Worm (Caenorhabditis elegans) whole organism, L4 larva: ENCODE measurements around the gene T09A5.14.
A peak's percentile ranks its signal among the peaks of the same experiment; 100 is the strongest.

Source experiments
- D1046.2 ChIP-seq: fragments of 200-800 bp; sonication (Bioruptor generic); IDR thresholded peaks from 2 replicates; pipeline ENCODE4 v1.3.6; 2022; ENCODE audit warnings: missing genetic modification characterization, missing compliant biosample characterization
- F26F4.8 ChIP-seq: fragments of 200-800 bp; sonication (Bioruptor generic); conservative IDR thresholded peaks from 2 replicates; pipeline ENCODE4 v1.3.6; 2022; ENCODE audit warnings: missing genetic modification characterization, missing compliant biosample characterization
- F37D6.2 ChIP-seq: sonication (generic microtip); optimal IDR thresholded peaks from 2 replicates; lab custom pipeline; 2016; ENCODE audit warnings: mild to moderate bottlenecking, missing genetic modification characterization, missing compliant biosample characterization
- T26A8.4 ChIP-seq: fragments of 200-800 bp; sonication (Bioruptor generic); IDR thresholded peaks from 2 replicates; pipeline ENCODE4 v1.3.6; 2022; ENCODE audit warnings: missing genetic modification characterization, missing compliant biosample characterization
- Y105C5A.15 ChIP-seq: fragments of 200-800 bp; sonication (Bioruptor generic); IDR thresholded peaks from 2 replicates; pipeline ENCODE4 v1.3.6; 2022; ENCODE audit warnings: missing genetic modification characterization, missing compliant biosample characterization
- Y75B8A.6 ChIP-seq: fragments of 200-800 bp; sonication (Bioruptor generic); IDR thresholded peaks from 2 replicates; pipeline ENCODE4 v1.3.6; 2022; ENCODE audit warnings: missing genetic modification reagents, missing genetic modification characterization, missing compliant biosample characterization
- ZK546.5 ChIP-seq, 2 experiments: sonication (generic microtip); optimal IDR thresholded peaks; 2 replicates each; lab custom pipeline; 2017; ENCODE audit warnings: missing biosample characterization in 2 of 2, missing genetic modification characterization in 2 of 2
- aha-1 ChIP-seq: fragments of 150-350 bp; peaks from one replicate; lab custom pipeline; 2014; ENCODE audit warnings: missing biosample characterization, missing genetic modification characterization
- ama-1 ChIP-seq: fragments of 150-350 bp; optimal IDR thresholded peaks from 2 replicates; lab custom pipeline; 2014; ENCODE audit warnings: inconsistent platforms, mixed read lengths
- arid-1 ChIP-seq: fragments of 200-800 bp; sonication (Bioruptor generic); conservative IDR thresholded peaks from 2 replicates; pipeline ENCODE4 v1.3.6; 2022; ENCODE audit warnings: missing genetic modification reagents, missing genetic modification characterization, missing compliant biosample characterization
- attf-4 ChIP-seq: sonication (generic microtip); optimal IDR thresholded peaks from 3 replicates; lab custom pipeline; 2017; ENCODE audit warnings: missing biosample characterization, missing genetic modification characterization
- ceh-32 ChIP-seq: sonication (generic microtip); optimal IDR thresholded peaks from 2 replicates; lab custom pipeline; 2016; ENCODE audit warnings: mild to moderate bottlenecking, missing genetic modification characterization, missing compliant biosample characterization; ENCODE audit not compliant: poor library complexity
- cey-2 ChIP-seq: sonication (generic microtip); optimal IDR thresholded peaks from 3 replicates; lab custom pipeline; 2017; ENCODE audit warnings: missing genetic modification characterization, mild to moderate bottlenecking, missing compliant biosample characterization, antibody characterized with exemption, borderline replicate concordance; ENCODE audit not compliant: insufficient read depth
- daf-19 ChIP-seq: fragments of 200-800 bp; sonication (Bioruptor generic); conservative IDR thresholded peaks from 2 replicates; pipeline ENCODE4 v1.3.6; 2022; ENCODE audit warnings: missing genetic modification characterization, missing compliant biosample characterization
- dmd-8 ChIP-seq: fragments of 200-800 bp; sonication (Bioruptor generic); IDR thresholded peaks from 2 replicates; pipeline ENCODE4 v1.3.6; 2022; ENCODE audit warnings: missing genetic modification characterization, missing compliant biosample characterization
- dmd-9 ChIP-seq: fragments of 200-800 bp; sonication (Bioruptor generic); IDR thresholded peaks from 2 replicates; pipeline ENCODE4 v1.3.6; 2022; ENCODE audit warnings: missing genetic modification reagents, missing genetic modification characterization, missing compliant biosample characterization
- hif-1 ChIP-seq, 2 experiments: sonication (generic microtip); optimal IDR thresholded peaks; 2 replicates each; lab custom pipeline; 2016 to 2017; ENCODE audit warnings: missing compliant biosample characterization in 2 of 2, missing genetic modification characterization in 2 of 2, missing genetic modification reagents in 2 of 2, missing genotype in 2 of 2, mild to moderate bottlenecking in 1 of 2
- hlh-11 ChIP-seq: fragments of 200-800 bp; sonication (Bioruptor generic); optimal IDR thresholded peaks from 2 replicates; lab custom pipeline; 2018; ENCODE audit warnings: mild to moderate bottlenecking, missing genetic modification characterization, missing compliant biosample characterization
- hlh-30 ChIP-seq: sonication (generic microtip); optimal IDR thresholded peaks from 2 replicates; lab custom pipeline; 2017; ENCODE audit warnings: antibody characterized with exemption, mild to moderate bottlenecking, missing genetic modification characterization, missing compliant biosample characterization; ENCODE audit not compliant: insufficient read depth
- hmg-1.1 ChIP-seq: fragments of 200-800 bp; sonication (Bioruptor generic); IDR thresholded peaks from 2 replicates; pipeline ENCODE4 v1.3.6; 2022; ENCODE audit warnings: missing genetic modification reagents, missing genetic modification characterization, missing compliant biosample characterization
- jun-1 ChIP-seq: fragments of 150-350 bp; optimal IDR thresholded peaks from 2 replicates; lab custom pipeline; 2014; ENCODE audit warnings: missing biosample characterization, missing genetic modification reagents, missing genetic modification characterization
- lin-13 ChIP-seq: fragments of 150-350 bp; optimal IDR thresholded peaks from 2 replicates; lab custom pipeline; 2014; ENCODE audit warnings: missing biosample characterization, missing genetic modification reagents, missing genetic modification characterization
- lin-29 ChIP-seq: fragments of 200-800 bp; sonication (Bioruptor generic); IDR thresholded peaks from 2 replicates; pipeline ENCODE4 v1.3.6; 2022; ENCODE audit warnings: missing genetic modification reagents, missing genetic modification characterization, missing compliant biosample characterization
- lsy-2 ChIP-seq, 2 experiments: fragments of 150-350 bp in 1 of 2; sonication (generic microtip) in 1 of 2; optimal IDR thresholded peaks; 2 replicates each; lab custom pipeline; 2014 to 2017; ENCODE audit warnings: missing biosample characterization in 2 of 2, missing genetic modification characterization in 2 of 2
- madf-9 ChIP-seq: fragments of 200-800 bp; sonication (Bioruptor generic); conservative IDR thresholded peaks from 2 replicates; pipeline ENCODE4 v1.3.6; 2022; ENCODE audit warnings: missing genetic modification reagents, missing genetic modification characterization, missing compliant biosample characterization
- mdt-29 ChIP-seq: fragments of 200-800 bp; sonication (Bioruptor generic); IDR thresholded peaks from 2 replicates; pipeline ENCODE4 v1.3.6; 2022; ENCODE audit warnings: missing genetic modification reagents, missing genetic modification characterization, missing compliant biosample characterization
- mep-1 ChIP-seq: fragments of 150-350 bp; sonication (generic microtip); optimal IDR thresholded peaks from 3 replicates; lab custom pipeline; 2014; ENCODE audit warnings: missing biosample characterization, missing genetic modification characterization
- mes-2 ChIP-seq: sonication (generic microtip); optimal IDR thresholded peaks from 2 replicates; lab custom pipeline; 2016; ENCODE audit warnings: missing genotype, mild to moderate bottlenecking, missing genetic modification characterization, missing compliant biosample characterization; ENCODE audit not compliant: poor library complexity, severe bottlenecking
- mxl-2 ChIP-seq: fragments of 200-800 bp; sonication (Bioruptor generic); conservative IDR thresholded peaks from 2 replicates; pipeline ENCODE4 v1.3.6; 2022; ENCODE audit warnings: missing genetic modification reagents, missing genetic modification characterization, missing compliant biosample characterization
- mxl-3 ChIP-seq: fragments of 200-800 bp; sonication (Bioruptor generic); optimal IDR thresholded peaks from 2 replicates; lab custom pipeline; 2018; ENCODE audit warnings: mild to moderate bottlenecking, missing genetic modification characterization, missing compliant biosample characterization
- nhr-76 ChIP-seq: fragments of 150-350 bp; optimal IDR thresholded peaks from 2 replicates; lab custom pipeline; 2014; ENCODE audit warnings: missing biosample characterization, missing genetic modification characterization
- nhr-77 ChIP-seq: fragments of 150-350 bp; optimal IDR thresholded peaks from 2 replicates; lab custom pipeline; 2014; ENCODE audit warnings: missing biosample characterization, missing genetic modification characterization
- pha-4 ChIP-seq, 2 experiments: fragments of 150-350 bp in 1 of 2; fragments of 200-800 bp in 1 of 2; sonication (Bioruptor generic) in 1 of 2; IDR thresholded peaks in 1 of 2; optimal IDR thresholded peaks in 1 of 2; 2 replicates each; pipeline versions ENCODE4 v1.3.6 to Lab custom; 2014 to 2022; ENCODE audit warnings: missing genetic modification characterization in 2 of 2, missing genetic modification reagents in 2 of 2, missing biosample characterization in 1 of 2, missing compliant biosample characterization in 1 of 2
- php-3 ChIP-seq: fragments of 200-800 bp; sonication (Bioruptor generic); IDR thresholded peaks from 2 replicates; pipeline ENCODE4 v1.3.6; 2022; ENCODE audit warnings: missing genetic modification reagents, missing genetic modification characterization, missing compliant biosample characterization
- rbr-2 ChIP-seq: sonication (generic microtip); optimal IDR thresholded peaks from 2 replicates; lab custom pipeline; 2016; ENCODE audit warnings: missing genotype, missing genetic modification characterization, missing compliant biosample characterization
- set-16 ChIP-seq: fragments of 200-800 bp; sonication (Bioruptor generic); IDR thresholded peaks from 2 replicates; pipeline ENCODE4 v1.3.6; 2022; ENCODE audit warnings: missing genetic modification reagents, missing genetic modification characterization, missing compliant biosample characterization
- skn-1 ChIP-seq: fragments of 150-350 bp; optimal IDR thresholded peaks from 2 replicates; lab custom pipeline; 2014; ENCODE audit warnings: missing biosample characterization, missing genetic modification characterization
- snpc-1.2 ChIP-seq: fragments of 200-800 bp; sonication (Bioruptor generic); IDR thresholded peaks from 2 replicates; pipeline ENCODE4 v1.3.6; 2022; ENCODE audit warnings: missing genetic modification reagents, missing genetic modification characterization, missing compliant biosample characterization
- spr-1 ChIP-seq: sonication (generic microtip); optimal IDR thresholded peaks from 2 replicates; lab custom pipeline; 2016; ENCODE audit warnings: mild to moderate bottlenecking, missing genetic modification characterization, missing compliant biosample characterization
- unc-130 ChIP-seq: sonication (generic microtip); optimal IDR thresholded peaks from 2 replicates; lab custom pipeline; 2016; ENCODE audit warnings: missing genetic modification reagents, missing genetic modification characterization, missing compliant biosample characterization
- unc-62 ChIP-seq, 3 experiments: fragments of 150-350 bp in 1 of 3; sonication (generic microtip); optimal IDR thresholded peaks in 2 of 3; peaks in 1 of 3; 1 replicate in 1 of 3; 2 replicates in 2 of 3; lab custom pipeline; 2014 to 2017; ENCODE audit warnings: missing biosample characterization in 3 of 3, missing genetic modification characterization in 3 of 3, missing genetic modification reagents in 3 of 3, missing genotype in 1 of 3
- vab-7 ChIP-seq: fragments of 200-800 bp; sonication (Bioruptor generic); IDR thresholded peaks from 2 replicates; pipeline ENCODE4 v1.3.6; 2022; ENCODE audit warnings: missing genetic modification reagents, missing genetic modification characterization, missing compliant biosample characterization
- zag-1 ChIP-seq: fragments of 150-350 bp; optimal IDR thresholded peaks from 2 replicates; lab custom pipeline; 2014; ENCODE audit warnings: missing biosample characterization, missing genetic modification characterization
- ztf-11 ChIP-seq: fragments of 150-350 bp; optimal IDR thresholded peaks from 2 replicates; lab custom pipeline; 2014; ENCODE audit warnings: missing biosample characterization, missing genetic modification characterization

The T09A5.14 gene

DNA sequence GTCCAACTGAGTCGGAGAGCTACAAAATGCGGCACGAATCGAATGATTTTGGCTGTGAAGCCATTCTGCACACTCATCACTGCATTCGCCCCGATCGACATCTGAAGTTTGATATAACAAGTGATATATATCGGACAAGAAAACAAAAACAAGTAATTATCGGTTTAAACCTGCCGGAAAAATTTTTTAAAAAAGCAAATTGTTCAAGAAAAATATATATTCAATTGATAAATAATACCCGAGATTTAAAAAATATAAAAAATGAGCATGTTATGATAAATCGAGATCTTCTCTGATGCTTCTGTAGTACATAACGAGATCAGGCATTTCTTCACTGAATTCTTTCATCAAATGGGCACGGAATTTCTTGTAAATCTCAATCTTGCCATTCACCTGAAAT is 21.5 kb downstream of the T09A5.14 start, which contains the start of gene T09A5.5:
Gene T09A5.5, minus strand, starts transcription at position 101 of the 400 bp plus-strand sequence.
- no peak for TF ChIP-seq F37D6.2 (tag; lab: Kevin White, UChicago)
- TF ChIP-seq madf-9 (GFP tag; lab: Robert Waterston, UW), result no peak
- TF ChIP-seq ZK546.5 (tag; optimal IDR thresholded peaks at IDR 0.05; lab: Kevin White, UChicago), result no peak
- TF ChIP-seq nhr-76 (tag; lab: Kevin White, UChicago), result no peak
- TF ChIP-seq ceh-32, result no peak
- TF ChIP-seq, all 104 proteins: peak for 0

- no peak for TF ChIP-seq lin-13 (GFP tag; lab: Kevin White, UChicago)
- TF ChIP-seq F26F4.8 (GFP tag; lab: Robert Waterston, UW), result no peak
- no peak for TF ChIP-seq mes-2 (tag; lab: Kevin White, UChicago)
- no peak for TF ChIP-seq madf-9 (GFP tag; lab: Robert Waterston, UW)
- no peak for TF ChIP-seq snpc-1.2 (GFP tag; lab: Robert Waterston, UW)
- no peak for TF ChIP-seq T26A8.4
- TF ChIP-seq skn-1 (tag; lab: Kevin White, UChicago), result no peak
- no peak for TF ChIP-seq vab-7 (GFP tag; lab: Robert Waterston, UW)
- no peak for TF ChIP-seq mxl-2 (GFP tag; lab: Robert Waterston, UW)
- TF ChIP-seq php-3 (GFP tag; lab: Robert Waterston, UW), result no peak
- TF ChIP-seq jun-1 (tag; lab: Kevin White, UChicago), result no peak
- TF ChIP-seq mdt-29, result no peak
- no peak for TF ChIP-seq Y75B8A.6 (GFP tag; lab: Robert Waterston, UW)
- TF ChIP-seq dmd-9 (GFP tag; lab: Robert Waterston, UW), result no peak
- no peak for TF ChIP-seq ama-1 (lab: Kevin White, UChicago)
- TF ChIP-seq pha-4 (GFP tag; IDR thresholded peaks at IDR 0.05; lab: Robert Waterston, UW), result no peak
- TF ChIP-seq pha-4 (tag; optimal IDR thresholded peaks at IDR 0.05; lab: Kevin White, UChicago), result no peak
- no peak for TF ChIP-seq lin-29 (GFP tag; lab: Robert Waterston, UW)
- TF ChIP-seq hmg-1.1 (GFP tag; lab: Robert Waterston, UW), result no peak
- TF ChIP-seq arid-1 (GFP tag; lab: Robert Waterston, UW), result no peak
These were observed 22.8 kb downstream of the T09A5.14 start, which contains the start of gene mdt-10 for ce11 chrII:7854942-7855341. Gene mdt-10 (minus strand): TSS chrII:7855042.

DNA sequence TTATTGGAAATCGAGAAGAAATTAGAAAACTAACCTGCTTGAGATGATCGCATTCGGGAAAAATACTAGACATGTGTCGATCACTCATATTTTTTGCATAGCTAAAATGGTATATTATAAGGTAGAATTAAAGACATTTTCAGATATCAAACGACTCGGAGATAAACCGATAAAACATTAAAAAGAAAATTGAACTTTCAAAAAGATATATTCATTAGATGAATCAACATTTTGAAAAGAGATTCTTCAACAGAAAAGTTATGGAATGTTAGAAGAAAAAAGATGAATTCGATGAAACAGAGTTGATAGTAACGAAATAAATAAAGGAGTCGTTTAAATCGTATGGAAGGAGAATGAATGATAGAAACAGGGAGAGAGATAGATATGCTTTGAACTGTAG is 23.5 kb downstream of the T09A5.14 start, which contains the start of gene mdmh-35:
Gene mdmh-35, minus strand, starts transcription at position 101 of the 400 bp plus-strand sequence.
- no peak for TF ChIP-seq arid-1 (GFP tag; lab: Robert Waterston, UW)
- no peak for TF ChIP-seq mxl-3 (GFP tag; lab: Kevin White, UChicago)
- no peak for TF ChIP-seq cey-2 (tag; lab: Kevin White, UChicago)
- TF ChIP-seq zag-1 (tag; lab: Kevin White, UChicago), result no peak
- TF ChIP-seq unc-62 (GFP tag; optimal IDR thresholded peaks at IDR 0.05 in 1 of 2; lab: Kevin White, UChicago), result no peak
- no peak for TF ChIP-seq unc-62 (tag; optimal IDR thresholded peaks at IDR 0.05; lab: Kevin White, UChicago)
- no peak for TF ChIP-seq ceh-32
- peak; percentile 26 for TF ChIP-seq aha-1 (tag; lab: Kevin White, UChicago)
- no peak for TF ChIP-seq ztf-11 (tag; lab: Kevin White, UChicago)

DNA sequence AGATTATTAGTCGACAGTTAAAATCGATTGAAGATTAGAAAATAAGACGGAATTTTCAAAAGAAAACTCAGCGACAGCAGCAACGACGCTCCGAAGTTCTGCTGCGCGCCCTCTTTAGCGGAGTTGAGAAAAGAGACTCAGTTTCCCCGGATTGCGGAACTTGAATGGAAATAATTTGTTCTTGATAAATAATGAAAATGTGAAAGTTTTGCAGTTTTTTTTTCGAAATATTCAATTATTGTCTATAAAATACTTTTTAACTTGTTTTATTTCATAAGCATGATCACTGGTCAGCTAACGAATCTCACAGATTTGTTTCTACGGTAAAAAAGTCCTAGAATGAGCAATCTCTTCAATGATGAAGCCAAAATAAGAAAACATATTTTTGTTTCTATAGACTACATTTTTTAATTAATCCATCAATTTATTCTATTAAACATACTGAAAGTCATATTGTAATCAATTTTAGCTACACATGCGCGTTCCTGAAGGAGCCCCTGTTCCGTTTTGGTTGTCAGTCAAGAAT is 25.4 kb downstream of the T09A5.14 start, which contains the start of the genes cec-3 and T09A5.15:
Gene cec-3, minus strand, starts transcription at position 116 of the 526 bp plus-strand sequence.
Gene T09A5.15, plus strand, starts transcription at position 476 of the 526 bp plus-strand sequence.
- no peak for TF ChIP-seq D1046.2 (GFP tag; lab: Robert Waterston, UW)
- TF ChIP-seq rbr-2 (tag; lab: Kevin White, UChicago), result peak; percentile 28
- TF ChIP-seq skn-1 (tag; lab: Kevin White, UChicago), result no peak
- no peak for TF ChIP-seq hlh-11 (tag; lab: Kevin White, UChicago)
- TF ChIP-seq F26F4.8 (GFP tag; lab: Robert Waterston, UW), result no peak
- TF ChIP-seq attf-4 (tag; lab: Kevin White, UChicago), result no peak
- peak in 1 of 2 experiments; percentile 66 for TF ChIP-seq hif-1 (tag; optimal IDR thresholded peaks at IDR 0.05; lab: Kevin White, UChicago)
- peak; percentile 4 for TF ChIP-seq hlh-30 (tag; lab: Kevin White, UChicago)
- TF ChIP-seq unc-130 (GFP tag; lab: Kevin White, UChicago), result no peak
- TF ChIP-seq nhr-77 (tag; lab: Kevin White, UChicago), result no peak
- no peak for TF ChIP-seq spr-1 (tag; lab: Kevin White, UChicago)
- no peak for TF ChIP-seq T26A8.4
- no peak for TF ChIP-seq dmd-8 (GFP tag; lab: Robert Waterston, UW)
- peak; percentile 33 for TF ChIP-seq mep-1 (tag; lab: Kevin White, UChicago)
- no peak for TF ChIP-seq set-16
- TF ChIP-seq lsy-2 (tag; optimal IDR thresholded peaks at IDR 0.05; lab: Kevin White, UChicago), result peak in 1 of 2 experiments; percentile 66
- TF ChIP-seq daf-19 (GFP tag; lab: Robert Waterston, UW), result no peak
- TF ChIP-seq Y105C5A.15 (GFP tag; lab: Robert Waterston, UW), result no peak
